Fruit fly (Drosophila melanogaster) whole organism, embryonic: ENCODE measurements around the gene H15.

Experiments
- Blimp-1 ChIP-seq: fragments of 200-800 bp; sonication (Bioruptor generic); optimal IDR thresholded peaks from 3 replicates; lab custom pipeline; 2018; ENCODE audit warnings: missing biosample characterization, missing genetic modification characterization, mild to moderate bottlenecking, moderate library complexity, missing genetic modification reagents
- C15 ChIP-seq: fragments of 200-800 bp; sonication (Bioruptor generic); IDR thresholded peaks from 3 replicates; pipeline ENCODE4 v1.3.6; 2022; ENCODE audit warnings: missing biosample characterization, missing genetic modification characterization
- CG10209 ChIP-seq: fragments of 200-800 bp; sonication (Bioruptor generic); optimal IDR thresholded peaks from 3 replicates; lab custom pipeline; 2017; ENCODE audit warnings: missing biosample characterization, mild to moderate bottlenecking, missing genetic modification characterization, missing genetic modification reagents
- CG10959 ChIP-seq: fragments of 200-800 bp; sonication (Bioruptor generic); IDR thresholded peaks from 2 replicates; pipeline ENCODE4 v1.3.6; 2022; ENCODE audit warnings: missing biosample characterization, missing genetic modification characterization
- CG13123 ChIP-seq: fragments of 200-800 bp; sonication (Bioruptor generic); optimal IDR thresholded peaks from 2 replicates; lab custom pipeline; 2016; ENCODE audit warnings: missing biosample characterization, missing genetic modification characterization
- CG14441 ChIP-seq: fragments of 200-800 bp; sonication (Bioruptor generic); IDR thresholded peaks from 2 replicates; pipeline ENCODE4 v1.3.6; 2022; ENCODE audit warnings: missing biosample characterization, missing genetic modification characterization
- CG14860 ChIP-seq: fragments of 200-800 bp; sonication (Bioruptor generic); IDR thresholded peaks from 3 replicates; pipeline ENCODE4 v1.3.6; 2022; ENCODE audit warnings: missing biosample characterization, missing genetic modification characterization; ENCODE audit not compliant: partially characterized antibody
- CG15269 ChIP-seq: fragments of 200-800 bp; sonication (Bioruptor generic); optimal IDR thresholded peaks from 2 replicates; lab custom pipeline; 2018; ENCODE audit warnings: missing biosample characterization, mild to moderate bottlenecking, missing genetic modification characterization, moderate library complexity
- CG1529 ChIP-seq: fragments of 200-800 bp; sonication (Bioruptor generic); optimal IDR thresholded peaks from 3 replicates; lab custom pipeline; 2018; ENCODE audit warnings: missing biosample characterization, missing genetic modification characterization
- CG16813 ChIP-seq: fragments of 200-800 bp; sonication (Bioruptor generic); IDR thresholded peaks from 3 replicates; pipeline ENCODE4 v1.3.6; 2022; ENCODE audit warnings: missing biosample characterization, missing genetic modification characterization; ENCODE audit not compliant: partially characterized antibody
- CG18476 ChIP-seq: fragments of 200-800 bp; sonication (Bioruptor generic); optimal IDR thresholded peaks from 2 replicates; lab custom pipeline; 2016; ENCODE audit warnings: missing biosample characterization, mild to moderate bottlenecking, missing genetic modification characterization
- CG2202 ChIP-seq: fragments of 200-800 bp; sonication (Bioruptor generic); optimal IDR thresholded peaks from 2 replicates; lab custom pipeline; 2018; ENCODE audit warnings: missing biosample characterization, mild to moderate bottlenecking, missing genetic modification characterization
- CG3065 ChIP-seq: fragments of 200-800 bp; sonication (Bioruptor generic); optimal IDR thresholded peaks from 2 replicates; lab custom pipeline; 2016; ENCODE audit warnings: missing biosample characterization, missing genetic modification characterization
- CG4854 ChIP-seq: fragments of 200-800 bp; sonication (Bioruptor generic); optimal IDR thresholded peaks from 2 replicates; lab custom pipeline; 2016; ENCODE audit warnings: missing biosample characterization, missing genetic modification characterization, inconsistent platforms
- CG9609 ChIP-seq: fragments of 200-800 bp; sonication (Bioruptor generic); optimal IDR thresholded peaks from 3 replicates; lab custom pipeline; 2016; ENCODE audit warnings: missing biosample characterization, missing genetic modification characterization
- CG9817 ChIP-seq: fragments of 200-800 bp; sonication (Bioruptor generic); optimal IDR thresholded peaks from 2 replicates; lab custom pipeline; 2018; ENCODE audit warnings: missing biosample characterization, mild to moderate bottlenecking, missing genetic modification characterization, moderate library complexity
- CoRest ChIP-seq: fragments of 200-800 bp; sonication (Bioruptor generic); optimal IDR thresholded peaks from 3 replicates; lab custom pipeline; 2018; ENCODE audit warnings: missing biosample characterization, mild to moderate bottlenecking, missing genetic modification characterization, moderate library complexity
- D19A ChIP-seq: fragments of 200-800 bp; optimal IDR thresholded peaks from 3 replicates; lab custom pipeline; 2019; ENCODE audit warnings: missing biosample characterization, mild to moderate bottlenecking, missing genetic modification characterization, moderate library complexity
- Dip3 ChIP-seq: fragments of 200-800 bp; sonication (Bioruptor generic); optimal IDR thresholded peaks from 3 replicates; lab custom pipeline; 2016; ENCODE audit warnings: missing biosample characterization, missing genetic modification characterization
- Ets97D ChIP-seq: fragments of 200-800 bp; sonication (Bioruptor generic); optimal IDR thresholded peaks from 3 replicates; lab custom pipeline; 2016; ENCODE audit warnings: missing biosample characterization, missing genetic modification characterization
- Hey ChIP-seq: fragments of 200-800 bp; sonication (Bioruptor generic); optimal IDR thresholded peaks from 3 replicates; lab custom pipeline; 2018; ENCODE audit warnings: missing biosample characterization, mild to moderate bottlenecking, missing genetic modification characterization
- Hsf ChIP-seq: fragments of 200-800 bp; sonication (Bioruptor generic); optimal IDR thresholded peaks from 3 replicates; lab custom pipeline; 2016; ENCODE audit warnings: missing biosample characterization, missing genetic modification characterization
- Mad ChIP-seq: fragments of 200-800 bp; sonication (Bioruptor generic); optimal IDR thresholded peaks from 2 replicates; lab custom pipeline; 2016; ENCODE audit warnings: missing biosample characterization, missing genetic modification characterization
- NC2α ChIP-seq: fragments of 200-800 bp; sonication (Bioruptor generic); optimal IDR thresholded peaks from 2 replicates; lab custom pipeline; 2016; ENCODE audit warnings: missing biosample characterization, missing genetic modification characterization
- NfI ChIP-seq: fragments of 200-800 bp; sonication (Bioruptor generic); optimal IDR thresholded peaks from 3 replicates; lab custom pipeline; 2018; ENCODE audit warnings: missing biosample characterization, mild to moderate bottlenecking, missing genetic modification characterization, moderate library complexity
- Oli ChIP-seq: fragments of 200-800 bp; sonication (Bioruptor generic); optimal IDR thresholded peaks from 2 replicates; lab custom pipeline; 2018; ENCODE audit warnings: missing biosample characterization, mild to moderate bottlenecking, missing genetic modification characterization, moderate library complexity
- Taf1 ChIP-seq: fragments of 200-800 bp; sonication (Bioruptor generic); IDR thresholded peaks from 2 replicates; pipeline ENCODE4 v1.3.6; 2022; ENCODE audit warnings: missing biosample characterization, missing genetic modification characterization
- Usf ChIP-seq: fragments of 200-800 bp; sonication (Bioruptor generic); optimal IDR thresholded peaks from 2 replicates; lab custom pipeline; 2017; ENCODE audit warnings: missing genotype, missing biosample characterization, missing genetic modification characterization
- bbx ChIP-seq: fragments of 200-800 bp; sonication (Bioruptor generic); IDR thresholded peaks from 2 replicates; pipeline ENCODE4 v1.3.6; 2022; ENCODE audit warnings: missing biosample characterization, missing genetic modification characterization; ENCODE audit not compliant: partially characterized antibody
- bowl ChIP-seq: fragments of 200-800 bp; sonication (Bioruptor generic); IDR thresholded peaks from 2 replicates; pipeline ENCODE4 v1.3.6; 2022; ENCODE audit warnings: missing biosample characterization, missing genetic modification characterization
- esg ChIP-seq: fragments of 200-800 bp; sonication (Bioruptor generic); conservative IDR thresholded peaks from 2 replicates; pipeline ENCODE4 v1.3.6; 2022; ENCODE audit warnings: missing biosample characterization, missing genetic modification characterization
- ewg ChIP-seq: fragments of 200-800 bp; sonication (Bioruptor generic); optimal IDR thresholded peaks from 3 replicates; lab custom pipeline; 2017; ENCODE audit warnings: mild to moderate bottlenecking, missing biosample characterization, missing genetic modification reagents, missing genetic modification characterization
- fd64A ChIP-seq: fragments of 200-800 bp; sonication (Bioruptor generic); optimal IDR thresholded peaks from 3 replicates; lab custom pipeline; 2018; ENCODE audit warnings: missing biosample characterization, mild to moderate bottlenecking, missing genetic modification characterization
- grn ChIP-seq: fragments of 200-800 bp; sonication (Bioruptor generic); optimal IDR thresholded peaks from 3 replicates; lab custom pipeline; 2017; ENCODE audit warnings: missing biosample characterization, missing genetic modification characterization
- hb ChIP-seq: fragments of 200-800 bp; sonication (Bioruptor generic); IDR thresholded peaks from 3 replicates; pipeline ENCODE4 v1.3.6; 2022; ENCODE audit warnings: missing biosample characterization, missing genetic modification characterization; ENCODE audit not compliant: partially characterized antibody
- hth ChIP-seq: fragments of >200 bp; optimal IDR thresholded peaks from 2 replicates; lab custom pipeline; 2017; ENCODE audit warnings: inconsistent platforms
- lab ChIP-seq: fragments of 200-800 bp; sonication (Bioruptor generic); optimal IDR thresholded peaks from 3 replicates; lab custom pipeline; 2017; ENCODE audit warnings: missing biosample characterization, missing genetic modification characterization, mild to moderate bottlenecking, moderate library complexity, missing genetic modification reagents
- lov ChIP-seq, 2 experiments: fragments of 200-800 bp in 1 of 2; fragments of >200 bp in 1 of 2; sonication (Bioruptor generic) in 1 of 2; IDR thresholded peaks in 1 of 2; optimal IDR thresholded peaks in 1 of 2; 2 replicates in 1 of 2; 3 replicates in 1 of 2; pipeline versions ENCODE4 v1.3.6 to Lab custom; 2017 to 2022; ENCODE audit warnings: missing biosample characterization in 1 of 2, missing genetic modification characterization in 1 of 2
- nerfin-1 ChIP-seq: fragments of 200-800 bp; sonication (Bioruptor generic); optimal IDR thresholded peaks from 3 replicates; lab custom pipeline; 2019; ENCODE audit warnings: missing biosample characterization, mild to moderate bottlenecking, missing genetic modification characterization, moderate library complexity
- oc ChIP-seq: fragments of 200-800 bp; sonication (Bioruptor generic); optimal IDR thresholded peaks from 2 replicates; lab custom pipeline; 2018; ENCODE audit warnings: missing biosample characterization, mild to moderate bottlenecking, missing genetic modification characterization, moderate library complexity
- onecut ChIP-seq: fragments of 200-800 bp; sonication (Bioruptor generic); IDR thresholded peaks from 2 replicates; pipeline ENCODE4 v1.3.6; 2022; ENCODE audit warnings: missing biosample characterization, missing genetic modification characterization
- p53 ChIP-seq: fragments of 200-800 bp; sonication (Bioruptor generic); optimal IDR thresholded peaks from 2 replicates; lab custom pipeline; 2016; ENCODE audit warnings: missing biosample characterization, missing genetic modification characterization
- phol ChIP-seq: fragments of 200-800 bp; sonication (Bioruptor generic); optimal IDR thresholded peaks from 3 replicates; lab custom pipeline; 2018; ENCODE audit warnings: missing biosample characterization, mild to moderate bottlenecking, missing genetic modification characterization, moderate library complexity
- ranshi ChIP-seq: fragments of 200-800 bp; sonication (Bioruptor generic); IDR thresholded peaks from 2 replicates; pipeline ENCODE4 v1.3.6; 2022; ENCODE audit warnings: missing biosample characterization, missing genetic modification characterization
- rib ChIP-seq: fragments of 200-800 bp; sonication (Bioruptor generic); IDR thresholded peaks from 2 replicates; pipeline ENCODE4 v1.3.6; 2022; ENCODE audit warnings: missing biosample characterization, missing genetic modification characterization
- sim ChIP-seq: fragments of 200-800 bp; sonication (Bioruptor generic); IDR thresholded peaks from 2 replicates; pipeline ENCODE4 v1.3.6; 2022; ENCODE audit warnings: missing biosample characterization, missing genetic modification characterization
- slp2 ChIP-seq: fragments of 200-800 bp; sonication (Bioruptor generic); optimal IDR thresholded peaks from 2 replicates; lab custom pipeline; 2016; ENCODE audit warnings: missing biosample characterization, missing genetic modification characterization
- sqz ChIP-seq: fragments of 200-800 bp; sonication (Bioruptor generic); optimal IDR thresholded peaks from 3 replicates; lab custom pipeline; 2018; ENCODE audit warnings: missing biosample characterization, mild to moderate bottlenecking, missing genetic modification characterization
- tio ChIP-seq: fragments of 200-800 bp; sonication (Bioruptor generic); optimal IDR thresholded peaks from 2 replicates; lab custom pipeline; 2017; ENCODE audit warnings: missing biosample characterization, missing genetic modification characterization, inconsistent platforms
- wdn ChIP-seq: fragments of 200-800 bp; sonication (Bioruptor generic); IDR thresholded peaks from 2 replicates; pipeline ENCODE4 v1.3.6; 2022; ENCODE audit warnings: missing biosample characterization, missing genetic modification characterization

H15 gene

dm6 chr2L:5445488-5446171, 41.5 kb downstream of the H15 start (continued):
- TF ChIP-seq lov (optimal IDR thresholded peaks at IDR 0.05; lab: Kevin White, UChicago) (no peak), lov (GFP tag; IDR thresholded peaks at IDR 0.05; lab: Robert Waterston, UW) (0 out of 3 replicates have a peak, but pooled peaks have one; percentile 28), grn (no peak), Usf (GFP tag; lab: Kevin White, UChicago) (no peak), D19A (tag; lab: Kevin White, UChicago) (peak; percentile 63), Hey (peak; percentile 49), hth (lab: Kevin White, UChicago) (no peak), CG16813 (GFP tag; lab: Robert Waterston, UW) (no peak), rib (no peak), nerfin-1 (tag; lab: Kevin White, UChicago) (peak; percentile 62), Hsf (GFP tag; lab: Kevin White, UChicago) (no peak), Ets97D (GFP tag; lab: Kevin White, UChicago) (no peak), sim (GFP tag; lab: Robert Waterston, UW) (no peak), oc (peak; percentile 81), wdn (GFP tag; lab: Robert Waterston, UW) (no peak), CoRest (tag; lab: Kevin White, UChicago) (peak; percentile 68), CG9817 (tag; lab: Kevin White, UChicago) (no peak), CG4854 (GFP tag; lab: Kevin White, UChicago) (no peak), bowl (GFP tag; lab: Robert Waterston, UW) (no peak), sqz (no peak), ewg (no peak), CG14860 (no peak), CG3065 (GFP tag; lab: Kevin White, UChicago) (no peak), CG18476 (GFP tag; lab: Kevin White, UChicago) (no peak), lab (GFP tag; lab: Kevin White, UChicago) (no peak), CG14441 (GFP tag; lab: Robert Waterston, UW) (no peak), bbx (GFP tag; lab: Robert Waterston, UW) (no peak), CG13123 (GFP tag; lab: Kevin White, UChicago) (no peak), slp2 (GFP tag; lab: Kevin White, UChicago) (no peak), onecut (no peak), Oli (tag; lab: Kevin White, UChicago) (no peak), esg (no peak), CG2202 (tag; lab: Kevin White, UChicago) (no peak), CG10209 (peak; percentile 17), NC2α (GFP tag; lab: Kevin White, UChicago) (no peak), ranshi (GFP tag; lab: Robert Waterston, UW) (no peak), Dip3 (no peak), NfI (GFP tag; lab: Kevin White, UChicago) (no peak), hb (GFP tag; lab: Robert Waterston, UW) (no peak), fd64A (GFP tag; lab: Kevin White, UChicago) (no peak), CG1529 (GFP tag; lab: Kevin White, UChicago) (no peak), Mad (GFP tag; lab: Kevin White, UChicago) (no peak), Taf1 (GFP tag; lab: Robert Waterston, UW) (no peak), C15 (GFP tag; lab: Robert Waterston, UW) (no peak), CG9609 (GFP tag; lab: Kevin White, UChicago) (no peak), Blimp-1 (GFP tag; lab: Kevin White, UChicago) (peak; percentile 60), tio (no peak), p53 (GFP tag; lab: Kevin White, UChicago) (no peak), CG15269 (tag; lab: Kevin White, UChicago) (no peak), CG10959 (no peak), phol (peak; percentile 72)
